Worm (Caenorhabditis elegans) whole organism, L2 larva: Measurements from ENCODE around the gene C49F5.3.

Experiments
- C34F6.9 ChIP-seq: fragments of 150-350 bp; optimal IDR thresholded peaks from 2 replicates; lab custom pipeline; 2014; ENCODE audit warnings: missing biosample characterization, missing genetic modification characterization
- F13H6.1 ChIP-seq: sonication (generic microtip); optimal IDR thresholded peaks from 2 replicates; lab custom pipeline; 2016; ENCODE audit warnings: missing genetic modification characterization, missing compliant biosample characterization
- R02D3.7 ChIP-seq: fragments of 150-350 bp; optimal IDR thresholded peaks from 2 replicates; lab custom pipeline; 2014; ENCODE audit warnings: missing biosample characterization, missing genetic modification characterization
- Y55F3AM.14 ChIP-seq: fragments of 200-800 bp; sonication (Bioruptor generic); optimal IDR thresholded peaks from 2 replicates; lab custom pipeline; 2018; ENCODE audit warnings: mild to moderate bottlenecking, missing genetic modification characterization, missing compliant biosample characterization
- ZK546.5 ChIP-seq: sonication (generic microtip); optimal IDR thresholded peaks from 2 replicates; lab custom pipeline; 2017; ENCODE audit warnings: missing biosample characterization, missing genetic modification characterization
- alr-1 ChIP-seq: fragments of 150-350 bp; optimal IDR thresholded peaks from 2 replicates; lab custom pipeline; 2014; ENCODE audit warnings: missing biosample characterization, missing genetic modification characterization
- aly-2 ChIP-seq: fragments of 150-350 bp; optimal IDR thresholded peaks from 2 replicates; lab custom pipeline; 2014; ENCODE audit warnings: missing biosample characterization, missing genetic modification characterization
- ama-1 ChIP-seq: fragments of 150-350 bp; optimal IDR thresholded peaks from 2 replicates; lab custom pipeline; 2018; ENCODE audit warnings: inconsistent platforms
- blmp-1 ChIP-seq: sonication (generic microtip); optimal IDR thresholded peaks from 2 replicates; lab custom pipeline; 2017; ENCODE audit warnings: missing genetic modification characterization, mild to moderate bottlenecking, missing compliant biosample characterization, antibody characterized with exemption, moderate library complexity; ENCODE audit not compliant: insufficient read depth
- ceh-16 ChIP-seq: fragments of 150-350 bp; optimal IDR thresholded peaks from 2 replicates; lab custom pipeline; 2014; ENCODE audit warnings: missing biosample characterization, missing genetic modification characterization
- ceh-82 ChIP-seq: fragments of 150-350 bp; optimal IDR thresholded peaks from 2 replicates; lab custom pipeline; 2014; ENCODE audit warnings: missing biosample characterization, missing genetic modification characterization
- crh-2 ChIP-seq: sonication (generic microtip); optimal IDR thresholded peaks from 2 replicates; lab custom pipeline; 2017; ENCODE audit warnings: missing biosample characterization, missing genetic modification characterization
- dmd-4 ChIP-seq: sonication (generic microtip); optimal IDR thresholded peaks from 2 replicates; lab custom pipeline; 2017; ENCODE audit warnings: missing biosample characterization, missing genetic modification characterization
- egl-27 ChIP-seq: sonication (generic microtip); optimal IDR thresholded peaks from 3 replicates; lab custom pipeline; 2017; ENCODE audit warnings: missing biosample characterization, missing genetic modification reagents, missing genetic modification characterization
- elt-1 ChIP-seq: fragments of 150-350 bp; optimal IDR thresholded peaks from 2 replicates; lab custom pipeline; 2014; ENCODE audit warnings: missing biosample characterization, missing genetic modification characterization
- elt-3 ChIP-seq: sonication (generic microtip); optimal IDR thresholded peaks from 2 replicates; lab custom pipeline; 2017; ENCODE audit warnings: missing biosample characterization, missing genetic modification characterization
- fos-1 ChIP-seq: fragments of 150-350 bp; optimal IDR thresholded peaks from 2 replicates; lab custom pipeline; 2014; ENCODE audit warnings: missing biosample characterization, missing genetic modification characterization
- gmeb-1 ChIP-seq: fragments of 150-350 bp; optimal IDR thresholded peaks from 2 replicates; lab custom pipeline; 2014; ENCODE audit warnings: missing biosample characterization, missing genetic modification characterization
- lin-11 ChIP-seq: fragments of 150-350 bp; sonication (generic microtip); optimal IDR thresholded peaks from 2 replicates; lab custom pipeline; 2014; ENCODE audit warnings: missing biosample characterization, missing genetic modification characterization, inconsistent platforms, mixed read lengths
- lin-13 ChIP-seq: fragments of 150-350 bp; optimal IDR thresholded peaks from 2 replicates; lab custom pipeline; 2014; ENCODE audit warnings: missing biosample characterization, missing genetic modification reagents, missing genetic modification characterization
- lin-39 ChIP-seq: fragments of 150-350 bp; optimal IDR thresholded peaks from 2 replicates; lab custom pipeline; 2014; ENCODE audit warnings: missing biosample characterization, missing genetic modification reagents, missing genetic modification characterization
- lsy-2 ChIP-seq, 2 experiments: fragments of 150-350 bp in 1 of 2; sonication (generic microtip) in 1 of 2; optimal IDR thresholded peaks; 2 replicates each; lab custom pipeline; 2014 to 2017; ENCODE audit warnings: missing biosample characterization in 2 of 2, missing genetic modification characterization in 2 of 2
- mab-5 ChIP-seq: fragments of 150-350 bp; optimal IDR thresholded peaks from 2 replicates; lab custom pipeline; 2014; ENCODE audit warnings: missing biosample characterization, missing genetic modification characterization
- mbf-1 ChIP-seq: sonication (generic microtip); optimal IDR thresholded peaks from 2 replicates; lab custom pipeline; 2017; ENCODE audit warnings: missing biosample characterization, missing genetic modification characterization
- mdl-1 ChIP-seq, 2 experiments: fragments of 150-350 bp in 1 of 2; sonication (generic microtip) in 1 of 2; optimal IDR thresholded peaks; 2 replicates each; lab custom pipeline; 2017; ENCODE audit warnings: missing biosample characterization in 2 of 2, missing genetic modification characterization in 2 of 2
- nhr-10 ChIP-seq: sonication (generic microtip); optimal IDR thresholded peaks from 2 replicates; lab custom pipeline; 2017; ENCODE audit warnings: missing biosample characterization, missing genetic modification characterization
- nhr-11 ChIP-seq: fragments of 150-350 bp; optimal IDR thresholded peaks from 2 replicates; lab custom pipeline; 2014; ENCODE audit warnings: missing biosample characterization, missing genetic modification characterization
- nhr-12 ChIP-seq: fragments of 150-350 bp; optimal IDR thresholded peaks from 2 replicates; lab custom pipeline; 2014; ENCODE audit warnings: missing biosample characterization, missing genetic modification characterization
- nhr-129 ChIP-seq: fragments of 150-350 bp; optimal IDR thresholded peaks from 2 replicates; lab custom pipeline; 2014; ENCODE audit warnings: missing biosample characterization, missing genetic modification characterization
- nhr-21 ChIP-seq: fragments of 150-350 bp; optimal IDR thresholded peaks from 2 replicates; lab custom pipeline; 2014; ENCODE audit warnings: missing biosample characterization, missing genetic modification characterization
- nhr-23 ChIP-seq: fragments of 150-350 bp; optimal IDR thresholded peaks from 2 replicates; lab custom pipeline; 2014; ENCODE audit warnings: missing biosample characterization, missing genetic modification reagents, missing genetic modification characterization
- nhr-237 ChIP-seq: fragments of 150-350 bp; optimal IDR thresholded peaks from 2 replicates; lab custom pipeline; 2014; ENCODE audit warnings: missing biosample characterization, missing genetic modification characterization
- nhr-25 ChIP-seq: fragments of 150-350 bp; sonication (generic microtip); optimal IDR thresholded peaks from 3 replicates; lab custom pipeline; 2014; ENCODE audit warnings: missing biosample characterization, missing genetic modification characterization
- nhr-6 ChIP-seq: fragments of 150-350 bp; optimal IDR thresholded peaks from 2 replicates; lab custom pipeline; 2014; ENCODE audit warnings: missing biosample characterization, missing genetic modification characterization
- nhr-77 ChIP-seq: fragments of 150-350 bp; optimal IDR thresholded peaks from 2 replicates; lab custom pipeline; 2014; ENCODE audit warnings: missing biosample characterization, missing genetic modification characterization
- peb-1 ChIP-seq: fragments of 150-350 bp; optimal IDR thresholded peaks from 2 replicates; lab custom pipeline; 2014; ENCODE audit warnings: missing biosample characterization, missing genetic modification characterization
- sem-4 ChIP-seq: fragments of 150-350 bp; optimal IDR thresholded peaks from 2 replicates; lab custom pipeline; 2014; ENCODE audit warnings: missing biosample characterization, missing genetic modification reagents, missing genetic modification characterization
- skn-1 ChIP-seq: sonication (generic microtip); optimal IDR thresholded peaks from 2 replicates; lab custom pipeline; 2017; ENCODE audit warnings: missing biosample characterization, missing genetic modification characterization
- sma-3 ChIP-seq: sonication (generic microtip); optimal IDR thresholded peaks from 2 replicates; lab custom pipeline; 2016; ENCODE audit warnings: missing genetic modification reagents, missing genetic modification characterization, missing compliant biosample characterization
- sma-9 ChIP-seq, 2 experiments: fragments of 150-350 bp in 1 of 2; sonication (generic microtip) in 1 of 2; optimal IDR thresholded peaks; 2 replicates each; lab custom pipeline; 2014 to 2016; ENCODE audit warnings: missing genetic modification characterization in 2 of 2, mild to moderate bottlenecking in 1 of 2, missing biosample characterization in 1 of 2, missing compliant biosample characterization in 1 of 2, missing genetic modification reagents in 1 of 2, moderate library complexity in 1 of 2
- snpc-4 ChIP-seq: fragments of 150-350 bp; optimal IDR thresholded peaks from 2 replicates; lab custom pipeline; 2014; ENCODE audit warnings: missing biosample characterization, missing genetic modification characterization
- unc-39 ChIP-seq: fragments of 150-350 bp; optimal IDR thresholded peaks from 2 replicates; lab custom pipeline; 2014; ENCODE audit warnings: missing biosample characterization, missing genetic modification characterization
- unc-55 ChIP-seq: fragments of 150-350 bp; sonication (generic microtip); optimal IDR thresholded peaks from 3 replicates; lab custom pipeline; 2014; ENCODE audit warnings: missing biosample characterization, missing genetic modification reagents, missing genetic modification characterization
- unc-62 ChIP-seq: fragments of 150-350 bp; optimal IDR thresholded peaks from 2 replicates; lab custom pipeline; 2014; ENCODE audit warnings: missing biosample characterization, missing genetic modification reagents, missing genetic modification characterization
- zag-1 ChIP-seq: fragments of 150-350 bp; optimal IDR thresholded peaks from 2 replicates; lab custom pipeline; 2014; ENCODE audit warnings: missing biosample characterization, missing genetic modification characterization
- ztf-1 ChIP-seq: fragments of 200-800 bp; sonication (Bioruptor generic); conservative IDR thresholded peaks from 2 replicates; pipeline ENCODE4 v1.3.6; 2022; ENCODE audit warnings: missing genetic modification characterization, missing compliant biosample characterization
- ztf-11 ChIP-seq: sonication (generic microtip); optimal IDR thresholded peaks from 2 replicates; lab custom pipeline; 2017; ENCODE audit warnings: missing biosample characterization, missing genetic modification characterization
- ztf-4 ChIP-seq: fragments of 150-350 bp; optimal IDR thresholded peaks from 2 replicates; lab custom pipeline; 2014; ENCODE audit warnings: missing biosample characterization, missing genetic modification characterization

Gene C49F5.3

DNA sequence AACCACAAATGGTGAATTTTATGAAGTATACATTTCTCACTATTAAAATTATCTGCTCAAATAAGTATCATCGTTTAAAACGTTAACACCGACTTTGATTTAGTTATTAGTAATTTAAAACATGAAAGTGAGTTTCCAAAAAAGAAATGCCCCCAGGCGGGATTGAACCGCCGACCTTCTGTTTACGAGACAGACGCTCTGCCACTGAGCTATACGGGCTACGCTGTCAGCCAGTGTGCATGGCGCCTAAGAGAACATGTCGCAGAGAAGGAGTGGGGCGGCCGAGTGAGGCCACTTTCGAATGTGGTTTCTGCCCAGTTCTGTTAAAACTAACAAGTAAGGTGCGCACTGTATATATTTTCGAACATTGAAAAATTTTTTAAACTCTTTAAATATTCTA, 48.5 kb downstream of the C49F5.3 start:
- TF ChIP-seq nhr-237 (tag; lab: Kevin White, UChicago) (no peak), dmd-4 (tag; lab: Kevin White, UChicago) (no peak), lin-13 (GFP tag; lab: Kevin White, UChicago) (peak; percentile 53), ztf-4 (tag; lab: Kevin White, UChicago) (no peak), unc-62 (GFP tag; lab: Kevin White, UChicago) (no peak), ama-1 (no peak), ceh-82 (tag; lab: Kevin White, UChicago) (no peak), nhr-11 (tag; lab: Kevin White, UChicago) (no peak), sma-3 (GFP tag; lab: Kevin White, UChicago) (peak; percentile 36), crh-2 (tag; lab: Kevin White, UChicago) (peak; percentile 26), lin-11 (peak; percentile 43), unc-39 (tag; lab: Kevin White, UChicago) (no peak), blmp-1 (tag; lab: Kevin White, UChicago) (no peak), mbf-1 (tag; lab: Kevin White, UChicago) (no peak), alr-1 (tag; lab: Kevin White, UChicago) (no peak), C34F6.9 (tag; lab: Kevin White, UChicago) (peak; percentile 7), gmeb-1 (tag; lab: Kevin White, UChicago) (no peak), ZK546.5 (tag; lab: Kevin White, UChicago) (no peak), elt-3 (tag; lab: Kevin White, UChicago) (no peak), nhr-21 (tag; lab: Kevin White, UChicago) (peak; percentile 36), nhr-77 (tag; lab: Kevin White, UChicago) (no peak), fos-1 (tag; lab: Kevin White, UChicago) (peak; percentile 21), mdl-1 (tag; optimal IDR thresholded peaks at IDR 0.05; lab: Kevin White, UChicago) (peak in 1 of 2 experiments; percentile 4), ztf-1 (no peak), nhr-129 (peak; percentile 58), zag-1 (peak; percentile 27), nhr-6 (tag; lab: Kevin White, UChicago) (no peak), aly-2 (tag; lab: Kevin White, UChicago) (no peak), ztf-11 (tag; lab: Kevin White, UChicago) (no peak), mab-5 (no peak), sma-9 (GFP tag; optimal IDR thresholded peaks at IDR 0.05; lab: Kevin White, UChicago) (peak; percentile 60), sma-9 (tag; optimal IDR thresholded peaks at IDR 0.05; lab: Kevin White, UChicago) (no peak), egl-27 (tag; lab: Kevin White, UChicago) (peak; percentile 20), nhr-10 (no peak), nhr-23 (tag; lab: Kevin White, UChicago) (no peak), lsy-2 (tag; optimal IDR thresholded peaks at IDR 0.05; lab: Kevin White, UChicago) (peak in 1 of 2 experiments; percentile 24), nhr-25 (tag; lab: Kevin White, UChicago) (no peak), skn-1 (tag; lab: Kevin White, UChicago) (no peak), sem-4 (tag; lab: Kevin White, UChicago) (no peak), snpc-4 (no peak), F13H6.1 (tag; lab: Kevin White, UChicago) (peak; percentile 30), unc-55 (GFP tag; lab: Kevin White, UChicago) (peak; percentile 48), nhr-12 (tag; lab: Kevin White, UChicago) (no peak), ceh-16 (tag; lab: Kevin White, UChicago) (no peak), peb-1 (tag; lab: Kevin White, UChicago) (no peak), lin-39 (tag; lab: Kevin White, UChicago) (no peak), elt-1 (tag; lab: Kevin White, UChicago) (no peak), Y55F3AM.14 (GFP tag; lab: Kevin White, UChicago) (no peak), R02D3.7 (tag; lab: Kevin White, UChicago) (no peak)
- TF ChIP-seq, all 48 proteins: peak for 15
